Worm (Caenorhabditis elegans): ENCODE measurements around the gene pqn-29.

Gene pqn-29

ce11 chrIII:4653912-4654311 lies 7.8 kb upstream of the pqn-29 start (continued):
- TF ChIP-seq lir-1 (GFP tag; conservative IDR thresholded peaks at IDR 0.05) (peak; percentile 8; the same call in 1 of the 2 replicates), K11D2.4 (GFP tag; IDR thresholded peaks at IDR 0.05) (peak; percentile 48; the same call in 1 of the 2 replicates), ztf-22 (GFP tag; optimal IDR thresholded peaks at IDR 0.05) (no peak), snpc-3.4 (tag; optimal IDR thresholded peaks at IDR 0.05) (no peak), aptf-3 (GFP tag; IDR thresholded peaks at IDR 0.05) (0 out of 2 replicates have a peak, but pooled peaks have one; percentile 50), let-607 (tag; optimal IDR thresholded peaks at IDR 0.05) (peak in 1 of 2 experiments; percentile 34), die-1 (tag; optimal IDR thresholded peaks at IDR 0.05) (no peak), mxl-1 (tag; optimal IDR thresholded peaks at IDR 0.05) (no peak)

- no peak for TF ChIP-seq efl-1 (GFP tag; optimal IDR thresholded peaks at IDR 0.05)
- TF ChIP-seq ceh-79 (tag; optimal IDR thresholded peaks at IDR 0.05), result no peak
- TF ChIP-seq lin-26 (GFP tag; IDR thresholded peaks at IDR 0.05), result no peak
- TF ChIP-seq mcd-1 (GFP tag; IDR thresholded peaks at IDR 0.05), result no peak
- no peak for TF ChIP-seq lag-1 (GFP tag; IDR thresholded peaks at IDR 0.05)
- no peak for TF ChIP-seq snpc-1.1 (tag; optimal IDR thresholded peaks at IDR 0.05; ENCODE audit: insufficient read depth)
- no peak for TF ChIP-seq dpl-1 (GFP tag; optimal IDR thresholded peaks at IDR 0.05)
- TF ChIP-seq Y56A3A.18 (GFP tag; IDR thresholded peaks at IDR 0.05), result no peak
- TF ChIP-seq lin-40 (tag; optimal IDR thresholded peaks at IDR 0.05), result no peak
- no peak for TF ChIP-seq K11D2.4 (GFP tag; IDR thresholded peaks at IDR 0.05)
- TF ChIP-seq D2030.7 (GFP tag; IDR thresholded peaks at IDR 0.05), result no peak
- 0 out of 2 replicates have a peak, but pooled peaks have one; percentile 4 for TF ChIP-seq bed-1 (GFP tag; IDR thresholded peaks at IDR 0.05)
- no peak for TF ChIP-seq bed-2 (GFP tag; IDR thresholded peaks at IDR 0.05)
- no peak for TF ChIP-seq F49E8.2 (tag; optimal IDR thresholded peaks at IDR 0.05; ENCODE audit: insufficient read depth)
- no peak for TF ChIP-seq dpff-1 (tag; optimal IDR thresholded peaks at IDR 0.05)
- 0 out of 2 replicates have a peak, but pooled peaks have one; percentile 16 for TF ChIP-seq cebp-1 (GFP tag; IDR thresholded peaks at IDR 0.05)
- peak; percentile 39 for TF ChIP-seq cebp-1 (tag; optimal IDR thresholded peaks at IDR 0.05)
- no peak for TF ChIP-seq snpc-4 (GFP tag; optimal IDR thresholded peaks at IDR 0.05)
- TF ChIP-seq snpc-4 (tag; optimal IDR thresholded peaks at IDR 0.05), result no peak
- TF ChIP-seq die-1 (tag; optimal IDR thresholded peaks at IDR 0.05), result no peak
- peak; percentile 73; the same call in 1 of the 2 replicates for TF ChIP-seq Y53G8AR.9 (GFP tag; conservative IDR thresholded peaks at IDR 0.05)
- TF ChIP-seq madf-6 (GFP tag; IDR thresholded peaks at IDR 0.05), result no peak
- TF ChIP-seq athp-1 (tag; optimal IDR thresholded peaks at IDR 0.05), result peak; percentile 17
- TF ChIP-seq madf-3 (GFP tag; IDR thresholded peaks at IDR 0.05), result 0 out of 2 replicates have a peak, but pooled peaks have one; percentile 65
- no peak for TF ChIP-seq lir-1 (GFP tag; conservative IDR thresholded peaks at IDR 0.05)
- TF ChIP-seq Y79H2A.3 (GFP tag; conservative IDR thresholded peaks at IDR 0.05), result 0 out of 2 replicates have a peak, but pooled peaks have one; percentile 34
- no peak for TF ChIP-seq aptf-3 (GFP tag; IDR thresholded peaks at IDR 0.05)
Measured at ce11 chrIII:4653374-4653773, 7.2 kb upstream of the pqn-29 start.

ce11 chrIII:4649811-4650544 lies 3.8 kb upstream of the pqn-29 start, which contains the start of gene ppm-2:
Gene ppm-2, plus strand, starts transcription at chrIII:4650494.
- TF ChIP-seq hlh-12 (tag; optimal IDR thresholded peaks at IDR 0.05) (no peak), B0336.3 (GFP tag; IDR thresholded peaks at IDR 0.05) (no peak), zfh-2 (GFP tag; conservative IDR thresholded peaks at IDR 0.05) (no peak), attf-6 (GFP tag; IDR thresholded peaks at IDR 0.05) (no peak), ekl-4 (GFP tag; IDR thresholded peaks at IDR 0.05) (0 out of 2 replicates have a peak, but pooled peaks have one; percentile 58), ceh-58 (GFP tag; IDR thresholded peaks at IDR 0.05) (no peak), Y79H2A.3 (GFP tag; conservative IDR thresholded peaks at IDR 0.05) (no peak), let-526 (GFP tag; IDR thresholded peaks at IDR 0.05) (0 out of 2 replicates have a peak, but pooled peaks have one; percentile 35), ceh-27 (GFP tag; optimal IDR thresholded peaks at IDR 0.05) (no peak), nhr-120 (GFP tag; IDR thresholded peaks at IDR 0.05) (no peak), lin-54 (GFP tag; optimal IDR thresholded peaks at IDR 0.05) (peak; percentile 1), let-607 (tag; optimal IDR thresholded peaks at IDR 0.05) (peak in 1 of 2 experiments; percentile 25), ceh-91 (GFP tag; IDR thresholded peaks at IDR 0.05) (peak; percentile 87), Y53G8AR.9 (GFP tag; conservative IDR thresholded peaks at IDR 0.05) (no peak), pha-4 (tag; optimal IDR thresholded peaks at IDR 0.05) (no peak), efl-1 (GFP tag; optimal IDR thresholded peaks at IDR 0.05) (peak; percentile 50), tbp1 (GFP tag; optimal IDR thresholded peaks at IDR 0.05) (no peak), snpc-1.1 (tag; optimal IDR thresholded peaks at IDR 0.05; ENCODE audit: insufficient read depth) (no peak)

Measured in whole organism, young adult.